1 fruit fly cellular context compared by ENCODE assay signal in the genomic region with DNA sequence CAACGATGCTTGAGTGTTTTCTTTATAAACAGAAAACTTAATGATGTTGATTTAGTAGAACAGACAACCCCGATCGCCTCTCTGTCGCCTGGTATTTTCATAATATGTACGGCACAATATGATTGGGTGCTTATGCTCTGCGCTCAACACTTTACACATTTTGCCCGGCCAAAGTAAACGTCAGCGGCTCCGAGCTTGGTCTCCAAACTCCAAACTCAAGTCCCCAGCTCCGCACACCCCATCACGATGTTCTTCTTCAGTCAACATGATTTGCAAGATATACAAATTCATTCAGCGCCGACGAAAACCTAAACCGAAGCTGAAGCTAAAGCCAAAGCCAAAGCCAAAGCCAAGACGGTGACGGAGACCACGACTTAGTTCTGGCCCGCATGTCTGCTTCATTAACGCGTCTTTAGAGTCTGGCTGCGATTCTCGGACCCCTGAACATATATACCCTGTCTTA.
TF ChIP-seq lines count a peak whose summit lies in the region.

No protein-coding gene starts in this region.

TF ChIP-seq in whole organism, embryonic, 481 proteins besides CTCF, POLR2A, EP300 and RAD21 (continued from another document):
- TF ChIP-seq CG10431 (GFP tag; optimal IDR thresholded peaks at IDR 0.05; lab: Kevin White, UChicago): peak; percentile 65
- TF ChIP-seq CG15696 (tag; optimal IDR thresholded peaks at IDR 0.05; lab: Kevin White, UChicago): peak; percentile 27
- no peak for TF ChIP-seq Drgx (GFP tag; IDR thresholded peaks at IDR 0.05; lab: Robert Waterston, UW)
- TF ChIP-seq h (optimal IDR thresholded peaks at IDR 0.05; lab: Kevin White, UChicago): no peak
- no peak for TF ChIP-seq Sox100B (GFP tag; optimal IDR thresholded peaks at IDR 0.05; lab: Kevin White, UChicago)
- no peak for TF ChIP-seq luna (GFP tag; optimal IDR thresholded peaks at IDR 0.05; lab: Kevin White, UChicago)
- TF ChIP-seq dysf (GFP tag; IDR thresholded peaks at IDR 0.05; lab: Robert Waterston, UW): peak; percentile 38; the same call in 1 of the 3 replicates
- TF ChIP-seq bab2 (GFP tag; optimal IDR thresholded peaks at IDR 0.05; lab: Kevin White, UChicago): no peak
- TF ChIP-seq jigr1 (GFP tag; IDR thresholded peaks at IDR 0.05; lab: Robert Waterston, UW): no peak
- no peak for TF ChIP-seq toy (GFP tag; IDR thresholded peaks at IDR 0.05; lab: Robert Waterston, UW)
- TF ChIP-seq CG13123 (GFP tag; optimal IDR thresholded peaks at IDR 0.05; lab: Kevin White, UChicago): peak; percentile 13
- TF ChIP-seq z (GFP tag; IDR thresholded peaks at IDR 0.05; lab: Robert Waterston, UW): peak; percentile 63; the same call in 2 of the 3 replicates
- peak; percentile 52 for TF ChIP-seq sd (tag; optimal IDR thresholded peaks at IDR 0.05; lab: Kevin White, UChicago)
- no peak for TF ChIP-seq fu2 (GFP tag; optimal IDR thresholded peaks at IDR 0.05; lab: Kevin White, UChicago)
- TF ChIP-seq CkIIα-i1 (GFP tag; IDR thresholded peaks at IDR 0.05; lab: Robert Waterston, UW): no peak
- no peak for TF ChIP-seq mam (GFP tag; optimal IDR thresholded peaks at IDR 0.05; lab: Kevin White, UChicago)
- no peak for TF ChIP-seq CG2712 (tag; optimal IDR thresholded peaks at IDR 0.05; lab: Kevin White, UChicago)
- no peak for TF ChIP-seq sisA (GFP tag; IDR thresholded peaks at IDR 0.05; lab: Robert Waterston, UW)
- no peak for TF ChIP-seq CG11723 (GFP tag; optimal IDR thresholded peaks at IDR 0.05; lab: Kevin White, UChicago)
- no peak for TF ChIP-seq Poxn (GFP tag; IDR thresholded peaks at IDR 0.05; lab: Robert Waterston, UW)
- TF ChIP-seq Dek (tag; optimal IDR thresholded peaks at IDR 0.05; lab: Kevin White, UChicago): no peak
- TF ChIP-seq CG10543 (GFP tag; optimal IDR thresholded peaks at IDR 0.05; lab: Kevin White, UChicago): peak; percentile 82
- no peak for TF ChIP-seq Dbx (GFP tag; IDR thresholded peaks at IDR 0.05; lab: Robert Waterston, UW)
- no peak for TF ChIP-seq ssp (GFP tag; IDR thresholded peaks at IDR 0.05; lab: Robert Waterston, UW)
- TF ChIP-seq CG6683 (GFP tag; optimal IDR thresholded peaks at IDR 0.05; lab: Kevin White, UChicago): no peak
- peak; percentile 68 for TF ChIP-seq Kr (GFP tag; optimal IDR thresholded peaks at IDR 0.05; lab: Kevin White, UChicago)
- no peak for TF ChIP-seq CG12236 (GFP tag; optimal IDR thresholded peaks at IDR 0.05; lab: Kevin White, UChicago)
- TF ChIP-seq dpn (GFP tag; optimal IDR thresholded peaks at IDR 0.05; lab: Kevin White, UChicago): no peak
- no peak for TF ChIP-seq ato (GFP tag; IDR thresholded peaks at IDR 0.05; lab: Robert Waterston, UW; ENCODE audit: partially characterized antibody)
- TF ChIP-seq Bgb (GFP tag; IDR thresholded peaks at IDR 0.05; lab: Robert Waterston, UW; ENCODE audit: partially characterized antibody): no peak
- no peak for TF ChIP-seq da (GFP tag; optimal IDR thresholded peaks at IDR 0.05; lab: Kevin White, UChicago)
- TF ChIP-seq CG7987 (GFP tag; optimal IDR thresholded peaks at IDR 0.05; lab: Kevin White, UChicago): peak; percentile 31
- no peak for TF ChIP-seq CG2129 (GFP tag; IDR thresholded peaks at IDR 0.05; lab: Robert Waterston, UW; ENCODE audit: partially characterized antibody)
- TF ChIP-seq shn (GFP tag; optimal IDR thresholded peaks at IDR 0.05; lab: Kevin White, UChicago): no peak
- TF ChIP-seq insv (GFP tag; optimal IDR thresholded peaks at IDR 0.05; lab: Kevin White, UChicago): no peak
- no peak for TF ChIP-seq Dip2 (GFP tag; IDR thresholded peaks at IDR 0.05; lab: Robert Waterston, UW)
- TF ChIP-seq sc (optimal IDR thresholded peaks at IDR 0.05; lab: Kevin White, UChicago): no peak
- no peak for TF ChIP-seq sc (GFP tag; optimal IDR thresholded peaks at IDR 0.05; lab: Kevin White, UChicago)
- peak; percentile 41 for TF ChIP-seq salm (tag; optimal IDR thresholded peaks at IDR 0.05; lab: Kevin White, UChicago)
- TF ChIP-seq Mrtf (GFP tag; IDR thresholded peaks at IDR 0.05; lab: Robert Waterston, UW): no peak
- TF ChIP-seq Ravus (GFP tag; IDR thresholded peaks at IDR 0.05; lab: Robert Waterston, UW): no peak
- no peak for TF ChIP-seq nom (GFP tag; optimal IDR thresholded peaks at IDR 0.05; lab: Kevin White, UChicago)
- 0 out of 2 replicates have a peak, but pooled peaks have one; percentile 22 for TF ChIP-seq CG9932 (GFP tag; IDR thresholded peaks at IDR 0.05; lab: Robert Waterston, UW)
- TF ChIP-seq CG18476 (GFP tag; optimal IDR thresholded peaks at IDR 0.05; lab: Kevin White, UChicago): no peak
- TF ChIP-seq Deaf1 (tag; optimal IDR thresholded peaks at IDR 0.05; lab: Kevin White, UChicago): peak; percentile 7
- no peak for TF ChIP-seq CG11560 (tag; IDR thresholded peaks at IDR 0.05; lab: Robert Waterston, UW)
- TF ChIP-seq bcd (GFP tag; optimal IDR thresholded peaks at IDR 0.05; lab: Kevin White, UChicago): no peak
- no peak for TF ChIP-seq lmd (GFP tag; IDR thresholded peaks at IDR 0.05; lab: Robert Waterston, UW)
- TF ChIP-seq en (GFP tag; optimal IDR thresholded peaks at IDR 0.05; lab: Kevin White, UChicago): no peak
- TF ChIP-seq hth (optimal IDR thresholded peaks at IDR 0.05; lab: Kevin White, UChicago): no peak
- TF ChIP-seq CG6272 (GFP tag; IDR thresholded peaks at IDR 0.05; lab: Robert Waterston, UW): no peak
- peak; percentile 21 for TF ChIP-seq Blimp-1 (GFP tag; optimal IDR thresholded peaks at IDR 0.05; lab: Kevin White, UChicago)
- peak; percentile 4 for TF ChIP-seq nerfin-1 (tag; optimal IDR thresholded peaks at IDR 0.05; lab: Kevin White, UChicago)
- TF ChIP-seq stc (GFP tag; IDR thresholded peaks at IDR 0.05; lab: Robert Waterston, UW): no peak
- TF ChIP-seq onecut (GFP tag; IDR thresholded peaks at IDR 0.05; lab: Robert Waterston, UW): peak; percentile 28; the same call in 1 of the 2 replicates
- no peak for TF ChIP-seq MBD-R2 (GFP tag; IDR thresholded peaks at IDR 0.05; lab: Robert Waterston, UW)
- no peak for TF ChIP-seq p53 (GFP tag; optimal IDR thresholded peaks at IDR 0.05; lab: Kevin White, UChicago)
- TF ChIP-seq CG14050 (GFP tag; IDR thresholded peaks at IDR 0.05; lab: Robert Waterston, UW): peak; percentile 21; the same call in 1 of the 3 replicates
- no peak; the same call in 1 of the 2 replicates for TF ChIP-seq Ada2b (GFP tag; IDR thresholded peaks at IDR 0.05; lab: Robert Waterston, UW)
- no peak for TF ChIP-seq nerfin-2 (GFP tag; IDR thresholded peaks at IDR 0.05; lab: Robert Waterston, UW; ENCODE audit: partially characterized antibody)
- TF ChIP-seq tup (GFP tag; optimal IDR thresholded peaks at IDR 0.05; lab: Kevin White, UChicago): no peak
- TF ChIP-seq ap (GFP tag; IDR thresholded peaks at IDR 0.05; lab: Robert Waterston, UW): no peak
- TF ChIP-seq Nf-YC (tag; optimal IDR thresholded peaks at IDR 0.05; lab: Kevin White, UChicago): peak; percentile 19
- no peak for TF ChIP-seq chif (GFP tag; optimal IDR thresholded peaks at IDR 0.05; lab: Kevin White, UChicago)
- TF ChIP-seq Hr39 (optimal IDR thresholded peaks at IDR 0.05; lab: Kevin White, UChicago): no peak
- TF ChIP-seq CG13296 (GFP tag; optimal IDR thresholded peaks at IDR 0.05; lab: Kevin White, UChicago): peak; percentile 17
- TF ChIP-seq B-H1 (GFP tag; IDR thresholded peaks at IDR 0.05; lab: Robert Waterston, UW): no peak
- TF ChIP-seq CG12104 (GFP tag; optimal IDR thresholded peaks at IDR 0.05; lab: Kevin White, UChicago): no peak
- TF ChIP-seq pros (GFP tag; optimal IDR thresholded peaks at IDR 0.05; lab: Kevin White, UChicago): peak; percentile 21
- no peak for TF ChIP-seq CG16813 (GFP tag; IDR thresholded peaks at IDR 0.05; lab: Robert Waterston, UW; ENCODE audit: partially characterized antibody)
- TF ChIP-seq cas (GFP tag; IDR thresholded peaks at IDR 0.05; lab: Robert Waterston, UW): no peak
- no peak for TF ChIP-seq Ssrp (tag; optimal IDR thresholded peaks at IDR 0.05; lab: Kevin White, UChicago)
- TF ChIP-seq CG15073 (GFP tag; optimal IDR thresholded peaks at IDR 0.05; lab: Kevin White, UChicago): no peak
- no peak for TF ChIP-seq Myb (GFP tag; optimal IDR thresholded peaks at IDR 0.05; lab: Kevin White, UChicago)
- TF ChIP-seq pum (GFP tag; optimal IDR thresholded peaks at IDR 0.05; lab: Kevin White, UChicago): no peak
- no peak for TF ChIP-seq wdn (GFP tag; IDR thresholded peaks at IDR 0.05; lab: Robert Waterston, UW)
- TF ChIP-seq Elba2 (GFP tag; optimal IDR thresholded peaks at IDR 0.05; lab: Kevin White, UChicago): no peak
- TF ChIP-seq gem (tag; optimal IDR thresholded peaks at IDR 0.05; lab: Kevin White, UChicago): peak; percentile 22
- TF ChIP-seq BtbVII (GFP tag; optimal IDR thresholded peaks at IDR 0.05; lab: Kevin White, UChicago): peak; percentile 17
- TF ChIP-seq CG8765 (GFP tag; IDR thresholded peaks at IDR 0.05; lab: Robert Waterston, UW): no peak
- peak; percentile 52 for TF ChIP-seq Xrp1 (GFP tag; IDR thresholded peaks at IDR 0.05; lab: Robert Waterston, UW)
- TF ChIP-seq D19B (GFP tag; optimal IDR thresholded peaks at IDR 0.05; lab: Kevin White, UChicago): no peak
- TF ChIP-seq hb (GFP tag; IDR thresholded peaks at IDR 0.05; lab: Robert Waterston, UW; ENCODE audit: partially characterized antibody): no peak
- TF ChIP-seq CG17328 (GFP tag; IDR thresholded peaks at IDR 0.05; lab: Robert Waterston, UW): no peak
- TF ChIP-seq Eip74EF (GFP tag; optimal IDR thresholded peaks at IDR 0.05; lab: Kevin White, UChicago): no peak
- no peak for TF ChIP-seq CG4854 (GFP tag; optimal IDR thresholded peaks at IDR 0.05; lab: Kevin White, UChicago)
- TF ChIP-seq ab (GFP tag; optimal IDR thresholded peaks at IDR 0.05; lab: Kevin White, UChicago): no peak
- TF ChIP-seq CG14965 (GFP tag; optimal IDR thresholded peaks at IDR 0.05; lab: Kevin White, UChicago; ENCODE audit: borderline replicate concordance): no peak
- peak; percentile 29 for TF ChIP-seq CG17359 (tag; optimal IDR thresholded peaks at IDR 0.05; lab: Kevin White, UChicago)
- peak; percentile 14; the same call in 1 of the 2 replicates for TF ChIP-seq Rfx (GFP tag; IDR thresholded peaks at IDR 0.05; lab: Robert Waterston, UW)
- TF ChIP-seq nmo (GFP tag; optimal IDR thresholded peaks at IDR 0.05; lab: Kevin White, UChicago): no peak
- TF ChIP-seq croc (GFP tag; conservative IDR thresholded peaks at IDR 0.05; lab: Robert Waterston, UW): no peak; the same call in 1 of the 3 replicates
- TF ChIP-seq row (GFP tag; IDR thresholded peaks at IDR 0.05; lab: Robert Waterston, UW): no peak
- TF ChIP-seq cwo (GFP tag; optimal IDR thresholded peaks at IDR 0.05; lab: Kevin White, UChicago): no peak
- TF ChIP-seq CG12071 (GFP tag; optimal IDR thresholded peaks at IDR 0.05; lab: Kevin White, UChicago): peak; percentile 47
- TF ChIP-seq danr (GFP tag; IDR thresholded peaks at IDR 0.05; lab: Robert Waterston, UW): no peak
- 0 out of 2 replicates have a peak, but pooled peaks have one; percentile 29 for TF ChIP-seq CG32767 (GFP tag; IDR thresholded peaks at IDR 0.05; lab: Robert Waterston, UW)
- no peak for TF ChIP-seq Ptx1 (GFP tag; IDR thresholded peaks at IDR 0.05; lab: Robert Waterston, UW)
- TF ChIP-seq CG5180 (GFP tag; optimal IDR thresholded peaks at IDR 0.05; lab: Kevin White, UChicago): peak; percentile 26
- no peak for TF ChIP-seq CG6175 (GFP tag; IDR thresholded peaks at IDR 0.05; lab: Robert Waterston, UW)
- no peak for TF ChIP-seq CG4730 (GFP tag; IDR thresholded peaks at IDR 0.05; lab: Robert Waterston, UW)
- no peak for TF ChIP-seq CG16863 (GFP tag; optimal IDR thresholded peaks at IDR 0.05; lab: Kevin White, UChicago)
- no peak for TF ChIP-seq CG18619 (GFP tag; optimal IDR thresholded peaks at IDR 0.05; lab: Kevin White, UChicago)
- no peak for TF ChIP-seq sna (GFP tag; IDR thresholded peaks at IDR 0.05; lab: Robert Waterston, UW; ENCODE audit: partially characterized antibody)
- no peak for TF ChIP-seq CG9609 (GFP tag; optimal IDR thresholded peaks at IDR 0.05; lab: Kevin White, UChicago)
- TF ChIP-seq zen2 (GFP tag; IDR thresholded peaks at IDR 0.05; lab: Robert Waterston, UW; ENCODE audit: partially characterized antibody): no peak
- TF ChIP-seq CG10209 (GFP tag; optimal IDR thresholded peaks at IDR 0.05; lab: Kevin White, UChicago): no peak
- peak; percentile 64 for TF ChIP-seq lab (GFP tag; optimal IDR thresholded peaks at IDR 0.05; lab: Kevin White, UChicago)
- TF ChIP-seq Dfd (GFP tag; optimal IDR thresholded peaks at IDR 0.05; lab: Kevin White, UChicago): no peak
- no peak for TF ChIP-seq tio (GFP tag; optimal IDR thresholded peaks at IDR 0.05; lab: Kevin White, UChicago)
- TF ChIP-seq fd3F (GFP tag; optimal IDR thresholded peaks at IDR 0.05; lab: Kevin White, UChicago): no peak
- no peak for TF ChIP-seq Scr (GFP tag; IDR thresholded peaks at IDR 0.05; lab: Robert Waterston, UW; ENCODE audit: partially characterized antibody)
- no peak; the same call in 1 of the 2 replicates for TF ChIP-seq sens-2 (GFP tag; IDR thresholded peaks at IDR 0.05; lab: Robert Waterston, UW)
- TF ChIP-seq CG12391 (tag; optimal IDR thresholded peaks at IDR 0.05; lab: Kevin White, UChicago): no peak
- no peak for TF ChIP-seq Xbp1 (GFP tag; optimal IDR thresholded peaks at IDR 0.05; lab: Kevin White, UChicago)
TF ChIP-seq in whole organism, embryonic: peak in this region for 117.
